Worm (Caenorhabditis elegans) whole organism, mixed stage, embryonic: ENCODE measurements around the gene Y71G10AR.4.

Experiments used
- ceh-39 ChIP-seq: fragments of 150-350 bp; optimal IDR thresholded peaks from 2 replicates; lab custom pipeline; 2014; ENCODE audit warnings: missing biosample characterization, missing genetic modification characterization
- ces-1 ChIP-seq: fragments of 150-350 bp; optimal IDR thresholded peaks from 2 replicates; lab custom pipeline; 2014; ENCODE audit warnings: missing biosample characterization, missing genetic modification reagents, missing genetic modification characterization
- elt-3 ChIP-seq: fragments of 150-350 bp; optimal IDR thresholded peaks from 2 replicates; lab custom pipeline; 2014; ENCODE audit warnings: missing biosample characterization, missing genetic modification characterization
- hlh-1 ChIP-seq: fragments of 150-350 bp; optimal IDR thresholded peaks from 2 replicates; lab custom pipeline; 2014; ENCODE audit warnings: missing biosample characterization, missing genetic modification reagents, missing genetic modification characterization
- mep-1 ChIP-seq: fragments of 150-350 bp; optimal IDR thresholded peaks from 2 replicates; lab custom pipeline; 2017; ENCODE audit warnings: missing biosample characterization, missing genetic modification reagents, missing genetic modification characterization, inconsistent platforms
- nhr-12 ChIP-seq: fragments of 150-350 bp; optimal IDR thresholded peaks from 2 replicates; lab custom pipeline; 2014; ENCODE audit warnings: missing biosample characterization, missing genetic modification characterization
- nhr-237 ChIP-seq: fragments of 150-350 bp; optimal IDR thresholded peaks from 2 replicates; lab custom pipeline; 2014; ENCODE audit warnings: missing biosample characterization, missing genetic modification characterization
- ztf-11 ChIP-seq: fragments of 150-350 bp; optimal IDR thresholded peaks from 2 replicates; lab custom pipeline; 2014; ENCODE audit warnings: missing biosample characterization, missing genetic modification characterization

DNA sequence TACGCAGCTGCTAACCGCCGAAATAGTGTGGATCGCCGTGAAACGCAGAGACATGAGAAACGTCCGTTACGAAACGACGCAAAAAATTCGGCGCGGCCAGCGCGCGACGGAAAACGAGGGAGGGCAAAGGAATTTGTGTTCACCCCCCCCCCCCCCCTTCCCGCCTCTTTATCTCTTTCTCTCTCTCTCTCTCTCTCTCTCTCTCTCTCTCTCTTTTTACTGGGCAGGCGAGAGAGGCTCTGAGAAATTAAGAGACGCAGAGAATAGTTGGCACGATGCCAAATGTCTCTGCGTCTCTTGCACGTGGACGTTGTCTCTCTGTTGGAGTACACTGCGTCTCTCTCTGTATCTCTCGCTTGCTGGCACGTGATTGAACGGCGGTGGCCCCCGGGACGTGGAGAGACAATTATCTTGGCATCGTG is 20.5 kb downstream of the Y71G10AR.4 start:
- peak; percentile 81 for TF ChIP-seq nhr-237
- TF ChIP-seq ceh-39 (tag; lab: Kevin White, UChicago): no peak
- peak; percentile 1 for TF ChIP-seq mep-1 (tag; lab: Kevin White, UChicago)
- TF ChIP-seq hlh-1 (tag; lab: Kevin White, UChicago): no peak
- peak; percentile 78 for TF ChIP-seq elt-3 (tag; lab: Kevin White, UChicago)
- peak; percentile 70 for TF ChIP-seq ztf-11
- TF ChIP-seq nhr-12: no peak
- TF ChIP-seq ces-1 (GFP tag; lab: Kevin White, UChicago): peak; percentile 82
